Fruit fly (Drosophila melanogaster) Kc167 (cell line): Measurements from ENCODE around the gene CG43218.

Experiments
- Myc ChIP-seq: fragments of >200 bp; optimal IDR thresholded peaks from 2 replicates; lab custom pipeline; 2017; ENCODE audit warnings: missing external identifiers
- h ChIP-seq: fragments of >200 bp; optimal IDR thresholded peaks from 3 replicates; lab custom pipeline; 2018; ENCODE audit warnings: missing external identifiers
- insv ChIP-seq: fragments of >200 bp; optimal IDR thresholded peaks from 3 replicates; lab custom pipeline; 2018; ENCODE audit warnings: missing external identifiers
- psq ChIP-seq: fragments of >200 bp; optimal IDR thresholded peaks from 2 replicates; lab custom pipeline; 2017; ENCODE audit warnings: missing external identifiers
- ttk ChIP-seq: sonication (Bioruptor generic); optimal IDR thresholded peaks from 2 replicates; lab custom pipeline; 2017; ENCODE audit warnings: missing external identifiers

DNA sequence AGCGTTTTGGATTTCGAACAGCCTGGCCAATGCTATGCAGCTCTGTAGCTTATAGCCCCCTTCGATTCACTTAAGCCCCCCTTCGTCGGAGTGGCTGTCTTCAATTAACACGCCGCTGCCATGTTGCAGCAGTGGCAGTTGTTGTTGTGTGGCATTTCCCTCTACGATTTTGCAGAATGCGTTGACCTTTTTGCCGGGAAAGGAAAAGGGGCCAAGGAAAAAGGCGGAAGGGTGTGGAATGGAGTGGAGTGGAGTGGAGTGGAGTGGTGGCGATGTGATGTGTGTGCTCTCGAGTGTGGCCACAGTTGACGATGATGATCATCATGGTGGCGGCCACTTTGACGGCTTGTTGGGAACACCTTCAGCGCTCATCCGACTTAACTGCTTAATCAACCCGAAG lies 19.4 kb upstream of the CG43218 start:
- TF ChIP-seq psq (lab: Kevin White, UChicago) = no peak
- no peak for TF ChIP-seq insv (lab: Kevin White, UChicago)
- no peak for TF ChIP-seq h (lab: Kevin White, UChicago)
- no peak for TF ChIP-seq ttk
- TF ChIP-seq Myc (lab: Kevin White, UChicago) = no peak
